Worm (Caenorhabditis elegans) whole organism, L1 larva: Measurements from ENCODE around the gene acs-14.

Experiments used
- C04F5.9 ChIP-seq: sonication (generic microtip); optimal IDR thresholded peaks from 2 replicates; lab custom pipeline; 2016; ENCODE audit warnings: missing genetic modification characterization, missing compliant biosample characterization
- aha-1 ChIP-seq: fragments of 150-350 bp; optimal IDR thresholded peaks from 2 replicates; lab custom pipeline; 2014; ENCODE audit warnings: missing biosample characterization, missing genetic modification characterization
- alr-1 ChIP-seq: fragments of 200-800 bp; sonication (Bioruptor generic); optimal IDR thresholded peaks from 2 replicates; lab custom pipeline; 2018; ENCODE audit warnings: borderline replicate concordance, mild to moderate bottlenecking, missing genetic modification characterization, missing compliant biosample characterization
- ama-1 ChIP-seq: fragments of 150-350 bp; optimal IDR thresholded peaks from 2 replicates; lab custom pipeline; 2014
- blmp-1 ChIP-seq: fragments of 150-350 bp; optimal IDR thresholded peaks from 2 replicates; lab custom pipeline; 2014; ENCODE audit warnings: missing biosample characterization, missing genetic modification characterization
- ceh-63 ChIP-seq: fragments of 200-800 bp; sonication (Bioruptor generic); optimal IDR thresholded peaks from 2 replicates; lab custom pipeline; 2018; ENCODE audit warnings: mild to moderate bottlenecking, missing genetic modification characterization, missing compliant biosample characterization
- ceh-82 ChIP-seq, 3 experiments: fragments of 150-350 bp in 1 of 3; sonication (generic microtip) in 2 of 3; optimal IDR thresholded peaks; 2 replicates each; lab custom pipeline; 2014 to 2017; ENCODE audit warnings: missing biosample characterization in 3 of 3, missing genetic modification characterization in 3 of 3
- dsc-1 ChIP-seq: sonication (generic microtip); optimal IDR thresholded peaks from 2 replicates; lab custom pipeline; 2016; ENCODE audit warnings: mild to moderate bottlenecking, missing genetic modification characterization, missing compliant biosample characterization
- efl-1 ChIP-seq, 4 experiments: fragments of 150-350 bp; optimal IDR thresholded peaks in 3 of 4; peaks in 1 of 4; 1 replicate in 1 of 4; 2 replicates in 3 of 4; lab custom pipeline; 2014; ENCODE audit warnings: missing biosample characterization in 2 of 4, missing genetic modification characterization in 2 of 4, missing genetic modification reagents in 2 of 4
- egl-13 ChIP-seq: sonication (generic microtip); optimal IDR thresholded peaks from 2 replicates; lab custom pipeline; 2016; ENCODE audit warnings: missing genotype, missing genetic modification reagents, missing genetic modification characterization, missing compliant biosample characterization
- ets-5 ChIP-seq: fragments of 200-800 bp; sonication (Bioruptor generic); IDR thresholded peaks from 2 replicates; pipeline ENCODE4 v1.3.6; 2022; ENCODE audit warnings: missing genetic modification characterization, missing compliant biosample characterization
- fkh-4 ChIP-seq: sonication (generic microtip); optimal IDR thresholded peaks from 2 replicates; lab custom pipeline; 2016; ENCODE audit warnings: missing compliant biosample characterization, missing genetic modification characterization, borderline replicate concordance
- fkh-8 ChIP-seq: sonication (generic microtip); optimal IDR thresholded peaks from 2 replicates; lab custom pipeline; 2016; ENCODE audit warnings: mild to moderate bottlenecking, missing genetic modification characterization, missing compliant biosample characterization
- hlh-17 ChIP-seq: fragments of 200-800 bp; sonication (Bioruptor generic); optimal IDR thresholded peaks from 2 replicates; lab custom pipeline; 2018; ENCODE audit warnings: missing genetic modification characterization, mild to moderate bottlenecking, missing compliant biosample characterization, moderate library complexity, borderline replicate concordance
- hlh-4 ChIP-seq: sonication (generic microtip); optimal IDR thresholded peaks from 2 replicates; lab custom pipeline; 2016; ENCODE audit warnings: mild to moderate bottlenecking, missing genetic modification characterization, missing compliant biosample characterization
- irx-1 ChIP-seq: sonication (generic microtip); optimal IDR thresholded peaks from 2 replicates; lab custom pipeline; 2016; ENCODE audit warnings: missing genetic modification characterization, missing compliant biosample characterization
- jun-1 ChIP-seq: fragments of 150-350 bp; optimal IDR thresholded peaks from 2 replicates; lab custom pipeline; 2014; ENCODE audit warnings: missing biosample characterization, missing genetic modification reagents, missing genetic modification characterization
- lin-13 ChIP-seq: fragments of 150-350 bp; optimal IDR thresholded peaks from 2 replicates; lab custom pipeline; 2014; ENCODE audit warnings: missing biosample characterization, missing genetic modification reagents, missing genetic modification characterization
- lin-35 ChIP-seq, 2 experiments: fragments of 150-350 bp; optimal IDR thresholded peaks; 2 replicates each; lab custom pipeline; 2014; ENCODE audit warnings: missing biosample characterization in 2 of 2, missing genetic modification characterization in 2 of 2, missing genetic modification reagents in 2 of 2
- lir-3 ChIP-seq: sonication (generic microtip); optimal IDR thresholded peaks from 2 replicates; lab custom pipeline; 2016; ENCODE audit warnings: mild to moderate bottlenecking, missing genetic modification characterization, moderate library complexity, missing compliant biosample characterization; ENCODE audit not compliant: poor library complexity
- mep-1 ChIP-seq: fragments of 150-350 bp; optimal IDR thresholded peaks from 2 replicates; lab custom pipeline; 2014; ENCODE audit warnings: missing biosample characterization, missing genetic modification characterization
- nhr-11 ChIP-seq: fragments of 150-350 bp; optimal IDR thresholded peaks from 2 replicates; lab custom pipeline; 2014; ENCODE audit warnings: missing biosample characterization, missing genetic modification characterization
- nhr-47 ChIP-seq: sonication (generic microtip); optimal IDR thresholded peaks from 2 replicates; lab custom pipeline; 2016; ENCODE audit warnings: mild to moderate bottlenecking, missing genetic modification characterization, moderate library complexity, missing compliant biosample characterization
- nhr-84 ChIP-seq: sonication (generic microtip); optimal IDR thresholded peaks from 2 replicates; lab custom pipeline; 2017; ENCODE audit warnings: missing biosample characterization, missing genetic modification characterization
- pag-3 ChIP-seq: sonication (generic microtip); optimal IDR thresholded peaks from 2 replicates; lab custom pipeline; 2017; ENCODE audit warnings: missing genetic modification characterization, mild to moderate bottlenecking, missing compliant biosample characterization, antibody characterized with exemption, borderline replicate concordance; ENCODE audit not compliant: insufficient read depth
- pax-3 ChIP-seq: fragments of 200-800 bp; sonication (Bioruptor generic); optimal IDR thresholded peaks from 2 replicates; lab custom pipeline; 2018; ENCODE audit warnings: mild to moderate bottlenecking, missing genetic modification characterization, moderate library complexity, missing compliant biosample characterization
- pqm-1 ChIP-seq: sonication (generic microtip); optimal IDR thresholded peaks from 3 replicates; lab custom pipeline; 2017; ENCODE audit warnings: missing biosample characterization, missing genetic modification characterization
- sox-4 ChIP-seq: sonication (generic microtip); optimal IDR thresholded peaks from 2 replicates; lab custom pipeline; 2016; ENCODE audit warnings: missing genetic modification characterization, missing compliant biosample characterization
- tbx-2 ChIP-seq: sonication (generic microtip); optimal IDR thresholded peaks from 2 replicates; lab custom pipeline; 2016; ENCODE audit warnings: missing genetic modification characterization, missing compliant biosample characterization
- unc-30 ChIP-seq: sonication (generic microtip); optimal IDR thresholded peaks from 2 replicates; lab custom pipeline; 2017; ENCODE audit warnings: missing biosample characterization, missing genetic modification characterization
- unc-62 ChIP-seq: fragments of 150-350 bp; optimal IDR thresholded peaks from 2 replicates; lab custom pipeline; 2014; ENCODE audit warnings: missing biosample characterization, missing genetic modification reagents, missing genetic modification characterization
- unc-86 ChIP-seq: sonication (generic microtip); optimal IDR thresholded peaks from 2 replicates; lab custom pipeline; 2016; ENCODE audit warnings: missing genetic modification characterization, missing compliant biosample characterization
- zag-1 ChIP-seq: fragments of 150-350 bp; optimal IDR thresholded peaks from 2 replicates; lab custom pipeline; 2014; ENCODE audit warnings: missing biosample characterization, missing genetic modification characterization

Gene acs-14

ce11 chrV:9465529-9465928 is 42.4 kb upstream of the acs-14 start (continued):
- TF ChIP-seq unc-86 (tag; lab: Kevin White, UChicago) (no peak), nhr-11 (no peak)

ce11 chrV:9471675-9472074 is 36.3 kb upstream of the acs-14 start, which contains the start of gene flp-6:
Gene flp-6 (plus strand): TSS chrV:9471975.
- TF ChIP-seq blmp-1 (tag; lab: Kevin White, UChicago): no peak
- no peak for TF ChIP-seq unc-62 (GFP tag; lab: Kevin White, UChicago)
- TF ChIP-seq hlh-4 (tag; lab: Kevin White, UChicago): no peak
- no peak for TF ChIP-seq irx-1
- no peak for TF ChIP-seq lin-35 (GFP tag; optimal IDR thresholded peaks at IDR 0.05; lab: Kevin White, UChicago)
- TF ChIP-seq ets-5 (GFP tag; lab: Robert Waterston, UW): no peak
- no peak for TF ChIP-seq ceh-63 (GFP tag; lab: Kevin White, UChicago)
- TF ChIP-seq pqm-1 (tag; lab: Kevin White, UChicago): no peak
- TF ChIP-seq lin-13 (GFP tag; lab: Kevin White, UChicago): no peak
- TF ChIP-seq efl-1 (optimal IDR thresholded peaks at IDR 0.05; lab: Kevin White, UChicago): no peak
- TF ChIP-seq efl-1 (GFP tag; optimal IDR thresholded peaks at IDR 0.05 in 1 of 2; lab: Kevin White, UChicago): no peak
- no peak for TF ChIP-seq ama-1 (lab: Kevin White, UChicago)
- no peak for TF ChIP-seq ceh-82 (tag; optimal IDR thresholded peaks at IDR 0.05; lab: Kevin White, UChicago)
- TF ChIP-seq nhr-11: no peak
- no peak for TF ChIP-seq pag-3 (tag; lab: Kevin White, UChicago)
- no peak for TF ChIP-seq fkh-4 (tag; lab: Kevin White, UChicago)

- TF ChIP-seq blmp-1 (tag; lab: Kevin White, UChicago) (peak; percentile 18), lir-3 (tag; lab: Kevin White, UChicago) (no peak), dsc-1 (tag; lab: Kevin White, UChicago) (peak; percentile 66), nhr-47 (tag; lab: Kevin White, UChicago) (peak; percentile 60), pax-3 (peak; percentile 55), fkh-8 (tag; lab: Kevin White, UChicago) (peak; percentile 24), hlh-17 (GFP tag; lab: Kevin White, UChicago) (no peak), sox-4 (peak; percentile 19)
Observed at ce11 chrV:9473924-9474323, 34.0 kb upstream of the acs-14 start.

ce11 chrV:9477863-9478262 is 30.1 kb upstream of the acs-14 start, which contains the start of gene nas-3:
Gene nas-3 (plus strand): TSS chrV:9478163.
- TF ChIP-seq mep-1 (tag; lab: Kevin White, UChicago) (no peak), ets-5 (GFP tag; lab: Robert Waterston, UW) (no peak), zag-1 (tag; lab: Kevin White, UChicago) (no peak), C04F5.9 (tag; lab: Kevin White, UChicago) (no peak), hlh-17 (GFP tag; lab: Kevin White, UChicago) (no peak)
- TF ChIP-seq, all 84 proteins: peak for 0

- TF ChIP-seq nhr-84 (tag; lab: Kevin White, UChicago) (no peak), ets-5 (GFP tag; lab: Robert Waterston, UW) (no peak), tbx-2 (no peak), alr-1 (no peak), lin-13 (GFP tag; lab: Kevin White, UChicago) (no peak), jun-1 (tag; lab: Kevin White, UChicago) (no peak), unc-30 (tag; lab: Kevin White, UChicago) (no peak), egl-13 (tag; lab: Kevin White, UChicago) (no peak), aha-1 (tag; lab: Kevin White, UChicago) (no peak)
Observed at ce11 chrV:9480566-9480965, 27.4 kb upstream of the acs-14 start, which contains the start of gene K06A4.6. Gene K06A4.6 (minus strand): TSS chrV:9480666.
